Worm (Caenorhabditis elegans) whole organism, early embryonic: ENCODE data around the gene F53B3.5.

Experiments used
- ama-1 ChIP-seq: fragments of 150-350 bp; optimal IDR thresholded peaks from 2 replicates; lab custom pipeline; 2014
- flt-1 ChIP-seq: fragments of 200-800 bp; sonication (Bioruptor generic); IDR thresholded peaks from 2 replicates; pipeline ENCODE4 v1.3.6; 2022; ENCODE audit warnings: missing genetic modification characterization, missing compliant biosample characterization
- hnd-1 ChIP-seq: sonication (generic microtip); optimal IDR thresholded peaks from 2 replicates; lab custom pipeline; 2016; ENCODE audit warnings: missing genetic modification characterization, missing compliant biosample characterization
- pes-1 ChIP-seq: fragments of 200-800 bp; sonication (Bioruptor generic); IDR thresholded peaks from 2 replicates; pipeline ENCODE4 v1.3.6; 2022; ENCODE audit warnings: missing genetic modification reagents, missing genetic modification characterization, missing compliant biosample characterization
- sea-1 ChIP-seq: fragments of 200-800 bp; sonication (Bioruptor generic); conservative IDR thresholded peaks from 2 replicates; pipeline ENCODE4 v1.3.6; 2022; ENCODE audit warnings: missing genetic modification characterization, missing compliant biosample characterization

ce11 chrX:2922602-2923203 is 43.3 kb upstream of the F53B3.5 start:
- TF ChIP-seq hnd-1 (tag; lab: Kevin White, UChicago) (no peak), ama-1 (no peak), pes-1 (GFP tag; lab: Robert Waterston, UW) (no peak), sea-1 (GFP tag; lab: Robert Waterston, UW) (no peak), flt-1 (GFP tag; lab: Robert Waterston, UW) (no peak)
